Fruit fly (Drosophila melanogaster) whole organism, embryonic: ENCODE results near the gene CG15209.

Experiments
- CG1024 ChIP-seq: fragments of 200-800 bp; sonication (Bioruptor generic); IDR thresholded peaks from 2 replicates; pipeline ENCODE4 v1.3.6; 2022; ENCODE audit warnings: missing biosample characterization, missing genetic modification characterization
- CG10462 ChIP-seq: fragments of 200-800 bp; sonication (Bioruptor generic); optimal IDR thresholded peaks from 2 replicates; lab custom pipeline; 2016; ENCODE audit warnings: missing biosample characterization, missing genetic modification characterization
- CG11456 ChIP-seq: fragments of 200-800 bp; sonication (Bioruptor generic); IDR thresholded peaks from 3 replicates; pipeline ENCODE4 v1.3.6; 2022; ENCODE audit warnings: missing biosample characterization, missing genetic modification characterization
- CG11504 ChIP-seq: fragments of 200-800 bp; sonication (Bioruptor generic); optimal IDR thresholded peaks from 3 replicates; lab custom pipeline; 2019; ENCODE audit warnings: missing biosample characterization, mild to moderate bottlenecking, missing genetic modification characterization, moderate library complexity
- CG11560 ChIP-seq: fragments of 200-800 bp; sonication (Bioruptor generic); IDR thresholded peaks from 3 replicates; pipeline ENCODE4 v1.3.6; 2022; ENCODE audit warnings: missing biosample characterization, missing genetic modification characterization
- CG12071 ChIP-seq: fragments of 200-800 bp; sonication (Bioruptor generic); optimal IDR thresholded peaks from 3 replicates; lab custom pipeline; 2018; ENCODE audit warnings: missing biosample characterization, mild to moderate bottlenecking, missing genetic modification characterization
- CG12391 ChIP-seq: fragments of 200-800 bp; sonication (Bioruptor generic); optimal IDR thresholded peaks from 3 replicates; lab custom pipeline; 2018; ENCODE audit warnings: missing biosample characterization, mild to moderate bottlenecking, missing genetic modification characterization, moderate library complexity
- CG12769 ChIP-seq: fragments of 200-800 bp; sonication (Bioruptor generic); optimal IDR thresholded peaks from 2 replicates; lab custom pipeline; 2019; ENCODE audit warnings: missing biosample characterization, mild to moderate bottlenecking, missing genetic modification characterization, moderate library complexity
- CG14050 ChIP-seq: fragments of 200-800 bp; sonication (Bioruptor generic); IDR thresholded peaks from 3 replicates; pipeline ENCODE4 v1.3.6; 2022; ENCODE audit warnings: missing biosample characterization, missing genetic modification characterization
- CG15514 ChIP-seq: fragments of 200-800 bp; sonication (Bioruptor generic); optimal IDR thresholded peaks from 3 replicates; lab custom pipeline; 2017; ENCODE audit warnings: missing biosample characterization, missing genetic modification characterization, mild to moderate bottlenecking, moderate library complexity, missing genetic modification reagents
- CG15601 ChIP-seq: fragments of 200-800 bp; sonication (Bioruptor generic); optimal IDR thresholded peaks from 3 replicates; lab custom pipeline; 2019; ENCODE audit warnings: missing biosample characterization, mild to moderate bottlenecking, missing genetic modification characterization, moderate library complexity
- CG15696 ChIP-seq: fragments of 200-800 bp; sonication (Bioruptor generic); optimal IDR thresholded peaks from 2 replicates; lab custom pipeline; 2019; ENCODE audit warnings: missing biosample characterization, mild to moderate bottlenecking, missing genetic modification characterization, moderate library complexity
- CG17328 ChIP-seq: fragments of 200-800 bp; sonication (Bioruptor generic); IDR thresholded peaks from 2 replicates; pipeline ENCODE4 v1.3.6; 2022; ENCODE audit warnings: missing biosample characterization, missing genetic modification characterization
- CG17612 ChIP-seq: fragments of 200-800 bp; sonication (Bioruptor generic); IDR thresholded peaks from 2 replicates; pipeline ENCODE4 v1.3.6; 2022; ENCODE audit warnings: missing biosample characterization, missing genetic modification characterization
- CG2712 ChIP-seq: fragments of 200-800 bp; optimal IDR thresholded peaks from 3 replicates; lab custom pipeline; 2019; ENCODE audit warnings: missing biosample characterization, mild to moderate bottlenecking, missing genetic modification characterization, moderate library complexity
- CG4360 ChIP-seq: fragments of 200-800 bp; sonication (Bioruptor generic); IDR thresholded peaks from 2 replicates; pipeline ENCODE4 v1.3.6; 2022; ENCODE audit warnings: missing biosample characterization, missing genetic modification characterization
- CG4854 ChIP-seq: fragments of 200-800 bp; sonication (Bioruptor generic); optimal IDR thresholded peaks from 2 replicates; lab custom pipeline; 2016; ENCODE audit warnings: missing biosample characterization, missing genetic modification characterization, inconsistent platforms
- CG6683 ChIP-seq: fragments of 200-800 bp; sonication (Bioruptor generic); optimal IDR thresholded peaks from 2 replicates; lab custom pipeline; 2017; ENCODE audit warnings: missing biosample characterization, mild to moderate bottlenecking, missing genetic modification characterization, missing genetic modification reagents
- CG7271 ChIP-seq: fragments of 200-800 bp; sonication (Bioruptor generic); optimal IDR thresholded peaks from 2 replicates; lab custom pipeline; 2018; ENCODE audit warnings: missing biosample characterization, mild to moderate bottlenecking, missing genetic modification characterization, moderate library complexity
- CG9876 ChIP-seq: fragments of 200-800 bp; sonication (Bioruptor generic); optimal IDR thresholded peaks from 2 replicates; lab custom pipeline; 2016; ENCODE audit warnings: missing biosample characterization, missing genetic modification characterization
- CG9932 ChIP-seq: fragments of 200-800 bp; sonication (Bioruptor generic); IDR thresholded peaks from 2 replicates; pipeline ENCODE4 v1.3.6; 2022; ENCODE audit warnings: missing biosample characterization, missing genetic modification characterization
- D19B ChIP-seq: fragments of 200-800 bp; sonication (Bioruptor generic); optimal IDR thresholded peaks from 2 replicates; lab custom pipeline; 2017; ENCODE audit warnings: missing biosample characterization, mild to moderate bottlenecking, missing genetic modification characterization
- Dip2 ChIP-seq: fragments of 200-800 bp; sonication (Bioruptor generic); IDR thresholded peaks from 2 replicates; pipeline ENCODE4 v1.3.6; 2022; ENCODE audit warnings: missing biosample characterization, missing genetic modification characterization
- Dll ChIP-seq: fragments of 200-800 bp; sonication (Bioruptor generic); IDR thresholded peaks from 4 replicates; pipeline ENCODE4 v1.3.6; 2022; ENCODE audit warnings: missing biosample characterization, missing genetic modification characterization; ENCODE audit not compliant: partially characterized antibody
- ERR ChIP-seq: fragments of 200-800 bp; sonication (Bioruptor generic); optimal IDR thresholded peaks from 2 replicates; lab custom pipeline; 2016; ENCODE audit warnings: missing biosample characterization, missing genetic modification characterization
- Fer2 ChIP-seq: fragments of 200-800 bp; sonication (Bioruptor generic); optimal IDR thresholded peaks from 2 replicates; lab custom pipeline; 2018; ENCODE audit warnings: missing biosample characterization, mild to moderate bottlenecking, missing genetic modification characterization, moderate library complexity
- Hr39 ChIP-seq: fragments of >200 bp; optimal IDR thresholded peaks from 2 replicates; lab custom pipeline; 2017
- Lpt ChIP-seq: fragments of >200 bp; optimal IDR thresholded peaks from 2 replicates; lab custom pipeline; 2018; ENCODE audit warnings: missing biosample characterization, missing genetic modification characterization
- NfI ChIP-seq: fragments of 200-800 bp; sonication (Bioruptor generic); optimal IDR thresholded peaks from 3 replicates; lab custom pipeline; 2018; ENCODE audit warnings: missing biosample characterization, mild to moderate bottlenecking, missing genetic modification characterization, moderate library complexity
- Stat92E ChIP-seq, 3 experiments: fragments of >200 bp in 2 of 3; fragments of 200-800 bp in 1 of 3; sonication (Bioruptor generic) in 1 of 3; optimal IDR thresholded peaks; 2 replicates each; lab custom pipeline; 2017 to 2019; ENCODE audit warnings: missing biosample characterization in 3 of 3, missing genetic modification characterization in 3 of 3, mild to moderate bottlenecking in 1 of 3, moderate library complexity in 1 of 3
- YL-1 ChIP-seq: fragments of 200-800 bp; sonication (Bioruptor generic); optimal IDR thresholded peaks from 3 replicates; lab custom pipeline; 2017; ENCODE audit warnings: missing biosample characterization, mild to moderate bottlenecking, missing genetic modification characterization
- amos ChIP-seq: fragments of 200-800 bp; sonication (Bioruptor generic); IDR thresholded peaks from 2 replicates; pipeline ENCODE4 v1.3.6; 2022; ENCODE audit warnings: missing biosample characterization, missing genetic modification characterization; ENCODE audit not compliant: partially characterized antibody
- bigmax ChIP-seq: fragments of 200-800 bp; sonication (Bioruptor generic); optimal IDR thresholded peaks from 2 replicates; lab custom pipeline; 2018; ENCODE audit warnings: missing biosample characterization, mild to moderate bottlenecking, missing genetic modification characterization
- bowl ChIP-seq: fragments of 200-800 bp; sonication (Bioruptor generic); IDR thresholded peaks from 2 replicates; pipeline ENCODE4 v1.3.6; 2022; ENCODE audit warnings: missing biosample characterization, missing genetic modification characterization
- caup ChIP-seq: fragments of 200-800 bp; sonication (Bioruptor generic); optimal IDR thresholded peaks from 3 replicates; lab custom pipeline; 2017; ENCODE audit warnings: missing biosample characterization, mild to moderate bottlenecking, missing genetic modification characterization, moderate library complexity; ENCODE audit not compliant: severe bottlenecking
- croc ChIP-seq: fragments of 200-800 bp; sonication (Bioruptor generic); conservative IDR thresholded peaks from 3 replicates; pipeline ENCODE4 v1.3.6; 2022; ENCODE audit warnings: missing biosample characterization, missing genetic modification characterization
- ems ChIP-seq: fragments of 200-800 bp; sonication (Bioruptor generic); optimal IDR thresholded peaks from 3 replicates; lab custom pipeline; 2016; ENCODE audit warnings: missing biosample characterization, missing genetic modification characterization
- fd3F ChIP-seq: fragments of 200-800 bp; sonication (Bioruptor generic); optimal IDR thresholded peaks from 2 replicates; lab custom pipeline; 2018; ENCODE audit warnings: missing biosample characterization, mild to moderate bottlenecking, missing genetic modification characterization, moderate library complexity
- ftz-f1 ChIP-seq: fragments of 200-800 bp; sonication (Bioruptor generic); optimal IDR thresholded peaks from 2 replicates; lab custom pipeline; 2016; ENCODE audit warnings: missing biosample characterization, missing genetic modification characterization
- ind ChIP-seq: fragments of 200-800 bp; sonication (Bioruptor generic); optimal IDR thresholded peaks from 3 replicates; lab custom pipeline; 2016; ENCODE audit warnings: missing biosample characterization, missing genetic modification characterization
- insv ChIP-seq, 2 experiments: fragments of 200-800 bp; sonication (Bioruptor generic); optimal IDR thresholded peaks; 3 replicates each; lab custom pipeline; 2016 to 2018; ENCODE audit warnings: missing biosample characterization in 2 of 2, missing genetic modification characterization in 2 of 2
- inv ChIP-seq: fragments of 200-800 bp; sonication (Bioruptor generic); IDR thresholded peaks from 2 replicates; pipeline ENCODE4 v1.3.6; 2022; ENCODE audit warnings: missing biosample characterization, missing genetic modification characterization; ENCODE audit not compliant: partially characterized antibody
- mirr ChIP-seq: fragments of 200-800 bp; sonication (Bioruptor generic); optimal IDR thresholded peaks from 3 replicates; lab custom pipeline; 2018; ENCODE audit warnings: missing biosample characterization, mild to moderate bottlenecking, missing genetic modification characterization
- odd ChIP-seq: fragments of 200-800 bp; sonication (Bioruptor generic); optimal IDR thresholded peaks from 2 replicates; lab custom pipeline; 2017; ENCODE audit warnings: missing biosample characterization, mild to moderate bottlenecking, missing genetic modification characterization
- run ChIP-seq: fragments of 200-800 bp; sonication (Bioruptor generic); optimal IDR thresholded peaks from 3 replicates; lab custom pipeline; 2018; ENCODE audit warnings: missing biosample characterization, mild to moderate bottlenecking, missing genetic modification characterization
- seq ChIP-seq: fragments of 200-800 bp; sonication (Bioruptor generic); IDR thresholded peaks from 2 replicates; pipeline ENCODE4 v1.3.6; 2022; ENCODE audit warnings: missing biosample characterization, missing genetic modification characterization
- stc ChIP-seq: fragments of 200-800 bp; sonication (Bioruptor generic); IDR thresholded peaks from 2 replicates; pipeline ENCODE4 v1.3.6; 2022; ENCODE audit warnings: missing biosample characterization, missing genetic modification characterization
- tap ChIP-seq: fragments of 200-800 bp; optimal IDR thresholded peaks from 3 replicates; lab custom pipeline; 2019; ENCODE audit warnings: missing biosample characterization, mild to moderate bottlenecking, missing genetic modification characterization, moderate library complexity
- unpg ChIP-seq: fragments of 200-800 bp; sonication (Bioruptor generic); optimal IDR thresholded peaks from 3 replicates; lab custom pipeline; 2018; ENCODE audit warnings: missing biosample characterization, mild to moderate bottlenecking, missing genetic modification characterization, moderate library complexity
- vnd ChIP-seq: fragments of 200-800 bp; sonication (Bioruptor generic); IDR thresholded peaks from 3 replicates; pipeline ENCODE4 v1.3.6; 2022; ENCODE audit warnings: missing biosample characterization, missing genetic modification characterization; ENCODE audit not compliant: partially characterized antibody
- wek ChIP-seq: fragments of 200-800 bp; sonication (Bioruptor generic); optimal IDR thresholded peaks from 3 replicates; lab custom pipeline; 2018; ENCODE audit warnings: missing biosample characterization, mild to moderate bottlenecking, missing genetic modification characterization, moderate library complexity

Gene CG15209

DNA sequence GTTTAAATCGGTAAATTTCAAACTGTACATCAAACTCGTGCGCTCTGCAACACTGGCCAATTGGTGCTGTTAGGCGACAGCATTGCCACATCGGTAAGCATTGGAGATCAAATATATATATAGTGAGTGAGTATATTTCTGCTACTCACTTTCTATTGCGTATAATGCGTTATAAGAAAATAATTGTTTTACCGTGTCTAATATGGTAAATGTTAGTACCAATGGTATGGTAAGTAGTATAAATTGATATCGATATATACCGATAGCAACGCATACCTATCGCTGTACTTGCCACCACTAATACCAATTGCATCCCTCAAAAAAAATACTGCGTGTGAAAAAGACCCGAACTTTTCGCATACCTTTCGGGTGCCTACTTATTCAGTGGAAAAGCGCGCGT is 15.4 kb downstream of the CG15209 start, which contains the start of the genes sofe and CG2186 (continued):
- TF ChIP-seq vnd (peak; percentile 81), ftz-f1 (GFP tag; lab: Kevin White, UChicago) (no peak), unpg (GFP tag; lab: Kevin White, UChicago) (peak; percentile 53), CG7271 (peak; percentile 50), croc (GFP tag; lab: Robert Waterston, UW) (no peak), CG15514 (peak; percentile 69), CG14050 (GFP tag; lab: Robert Waterston, UW) (no peak), Fer2 (no peak), CG15696 (tag; lab: Kevin White, UChicago) (peak; percentile 47), tap (no peak), CG9876 (GFP tag; lab: Kevin White, UChicago) (no peak), Dip2 (GFP tag; lab: Robert Waterston, UW) (no peak), mirr (no peak), ems (GFP tag; lab: Kevin White, UChicago) (peak; percentile 44), CG1024 (GFP tag; lab: Robert Waterston, UW) (no peak), insv (GFP tag; optimal IDR thresholded peaks at IDR 0.05; lab: Kevin White, UChicago) (peak in 1 of 2 experiments; percentile 93), CG11560 (tag; lab: Robert Waterston, UW) (no peak), Hr39 (lab: Kevin White, UChicago) (no peak), Stat92E (GFP tag; optimal IDR thresholded peaks at IDR 0.05; lab: Kevin White, UChicago) (peak in 1 of 3 experiments; percentile 25), CG10462 (GFP tag; lab: Kevin White, UChicago) (no peak), CG15601 (peak; percentile 45), CG17328 (GFP tag; lab: Robert Waterston, UW) (no peak), CG12071 (GFP tag; lab: Kevin White, UChicago) (no peak), bowl (GFP tag; lab: Robert Waterston, UW) (no peak), NfI (GFP tag; lab: Kevin White, UChicago) (peak; percentile 42), CG6683 (no peak), CG11456 (GFP tag; lab: Robert Waterston, UW) (0 out of 3 replicates have a peak, but pooled peaks have one; percentile 37), D19B (GFP tag; lab: Kevin White, UChicago) (no peak), caup (peak; percentile 47), odd (GFP tag; lab: Kevin White, UChicago) (no peak), CG2712 (tag; lab: Kevin White, UChicago) (peak; percentile 63), CG4854 (GFP tag; lab: Kevin White, UChicago) (peak; percentile 15), run (tag; lab: Kevin White, UChicago) (no peak), amos (GFP tag; lab: Robert Waterston, UW) (peak; percentile 85), ERR (GFP tag; lab: Kevin White, UChicago) (peak; percentile 28), fd3F (GFP tag; lab: Kevin White, UChicago) (no peak), CG17612 (GFP tag; lab: Robert Waterston, UW) (no peak), ind (GFP tag; lab: Kevin White, UChicago) (peak; percentile 67), inv (GFP tag; lab: Robert Waterston, UW) (peak; percentile 78), wek (GFP tag; lab: Kevin White, UChicago) (no peak), Lpt (GFP tag; lab: Kevin White, UChicago) (no peak), YL-1 (GFP tag; lab: Kevin White, UChicago) (no peak), stc (GFP tag; lab: Robert Waterston, UW) (no peak), CG9932 (peak; percentile 80), CG12391 (tag; lab: Kevin White, UChicago) (peak; percentile 70), seq (GFP tag; lab: Robert Waterston, UW) (no peak), CG12769 (tag; lab: Kevin White, UChicago) (no peak), CG4360 (GFP tag; lab: Robert Waterston, UW) (no peak), Dll (GFP tag; lab: Robert Waterston, UW) (peak; percentile 94), CG11504 (tag; lab: Kevin White, UChicago) (peak; percentile 86), bigmax (GFP tag; lab: Kevin White, UChicago) (no peak)
